Worm (Caenorhabditis elegans) whole organism, young adult: Measurements from ENCODE around the gene F12E12.6.

Source experiments
- B0261.1 ChIP-seq: sonication (generic microtip); optimal IDR thresholded peaks from 2 replicates; lab custom pipeline; 2016; ENCODE audit warnings: mild to moderate bottlenecking, missing genetic modification characterization, moderate library complexity, missing compliant biosample characterization
- C17E4.6 ChIP-seq: fragments of 200-800 bp; sonication (Bioruptor generic); IDR thresholded peaks from 2 replicates; pipeline ENCODE4 v1.3.6; 2022; ENCODE audit warnings: missing genetic modification reagents, missing genetic modification characterization, missing compliant biosample characterization
- D2030.7 ChIP-seq: fragments of 200-800 bp; sonication (Bioruptor generic); IDR thresholded peaks from 2 replicates; pipeline ENCODE4 v1.3.6; 2022; ENCODE audit warnings: missing genetic modification reagents, missing genetic modification characterization, missing compliant biosample characterization
- F33H1.4 ChIP-seq: fragments of 200-800 bp; sonication (Bioruptor generic); IDR thresholded peaks from 2 replicates; pipeline ENCODE4 v1.3.6; 2022; ENCODE audit warnings: missing genetic modification reagents, missing genetic modification characterization, missing compliant biosample characterization
- F49E8.2 ChIP-seq: sonication (generic microtip); optimal IDR thresholded peaks from 3 replicates; lab custom pipeline; 2017; ENCODE audit warnings: missing genetic modification characterization, mild to moderate bottlenecking, missing compliant biosample characterization, antibody characterized with exemption, moderate library complexity; ENCODE audit not compliant: insufficient read depth
- K12H6.12 ChIP-seq: fragments of 200-800 bp; sonication (Bioruptor generic); optimal IDR thresholded peaks from 2 replicates; lab custom pipeline; 2018; ENCODE audit warnings: mild to moderate bottlenecking, missing genetic modification characterization, missing compliant biosample characterization
- T07F8.4 ChIP-seq: sonication (generic microtip); optimal IDR thresholded peaks from 2 replicates; lab custom pipeline; 2016; ENCODE audit warnings: mild to moderate bottlenecking, missing genetic modification characterization, moderate library complexity, missing compliant biosample characterization
- Y53F4B.3 ChIP-seq: fragments of 200-800 bp; sonication (Bioruptor generic); IDR thresholded peaks from 2 replicates; pipeline ENCODE4 v1.3.6; 2022; ENCODE audit warnings: missing genetic modification reagents, missing genetic modification characterization, missing compliant biosample characterization
- Y53G8AR.9 ChIP-seq: fragments of 200-800 bp; sonication (Bioruptor generic); conservative IDR thresholded peaks from 2 replicates; pipeline ENCODE4 v1.3.6; 2022; ENCODE audit warnings: missing genetic modification reagents, missing genetic modification characterization, missing compliant biosample characterization
- Y67H2A.10 ChIP-seq: fragments of 200-800 bp; sonication (Bioruptor generic); conservative IDR thresholded peaks from 2 replicates; pipeline ENCODE4 v1.3.6; 2022; ENCODE audit warnings: missing genetic modification reagents, missing genetic modification characterization, missing compliant biosample characterization
- ZK185.1 ChIP-seq: sonication (generic microtip); optimal IDR thresholded peaks from 2 replicates; lab custom pipeline; 2016; ENCODE audit warnings: mild to moderate bottlenecking, missing genetic modification characterization, missing compliant biosample characterization; ENCODE audit not compliant: poor library complexity, severe bottlenecking
- akir-1 ChIP-seq: fragments of 200-800 bp; sonication (Bioruptor generic); optimal IDR thresholded peaks from 2 replicates; lab custom pipeline; 2018; ENCODE audit warnings: mild to moderate bottlenecking, missing genetic modification characterization, moderate library complexity, missing compliant biosample characterization
- atf-7 ChIP-seq: sonication (generic microtip); optimal IDR thresholded peaks from 2 replicates; lab custom pipeline; 2017; ENCODE audit warnings: mild to moderate bottlenecking, missing genetic modification characterization, missing compliant biosample characterization
- attf-6 ChIP-seq: fragments of 200-800 bp; sonication (Bioruptor generic); IDR thresholded peaks from 2 replicates; pipeline ENCODE4 v1.3.6; 2022; ENCODE audit warnings: missing genetic modification reagents, missing genetic modification characterization, missing compliant biosample characterization
- ceh-40 ChIP-seq: fragments of 200-800 bp; sonication (Bioruptor generic); IDR thresholded peaks from 2 replicates; pipeline ENCODE4 v1.3.6; 2022; ENCODE audit warnings: missing genetic modification characterization, missing compliant biosample characterization
- ceh-58 ChIP-seq: fragments of 200-800 bp; sonication (Bioruptor generic); IDR thresholded peaks from 2 replicates; pipeline ENCODE4 v1.3.6; 2022; ENCODE audit warnings: missing genetic modification characterization, missing compliant biosample characterization
- die-1 ChIP-seq: sonication (generic microtip); optimal IDR thresholded peaks from 2 replicates; lab custom pipeline; 2016; ENCODE audit warnings: missing genotype, mild to moderate bottlenecking, missing genetic modification characterization, missing compliant biosample characterization
- dox-1 ChIP-seq: fragments of 200-800 bp; sonication (Bioruptor generic); IDR thresholded peaks from 2 replicates; pipeline ENCODE4 v1.3.6; 2022; ENCODE audit warnings: missing genetic modification reagents, missing genetic modification characterization, missing compliant biosample characterization
- egl-18 ChIP-seq: fragments of 200-800 bp; sonication (Bioruptor generic); IDR thresholded peaks from 2 replicates; pipeline ENCODE4 v1.3.6; 2022; ENCODE audit warnings: missing genetic modification reagents, missing genetic modification characterization, missing compliant biosample characterization
- egrh-3 ChIP-seq: fragments of 200-800 bp; sonication (Bioruptor generic); IDR thresholded peaks from 2 replicates; pipeline ENCODE4 v1.3.6; 2022; ENCODE audit warnings: missing genetic modification reagents, missing genetic modification characterization, missing compliant biosample characterization
- hlh-26 ChIP-seq: fragments of 200-800 bp; sonication (Bioruptor generic); conservative IDR thresholded peaks from 2 replicates; pipeline ENCODE4 v1.3.6; 2022; ENCODE audit warnings: missing genetic modification reagents, missing genetic modification characterization, missing compliant biosample characterization
- hmg-20 ChIP-seq: fragments of 200-800 bp; sonication (Bioruptor generic); IDR thresholded peaks from 2 replicates; pipeline ENCODE4 v1.3.6; 2022; ENCODE audit warnings: missing genetic modification reagents, missing genetic modification characterization, missing compliant biosample characterization
- let-526 ChIP-seq: fragments of 200-800 bp; sonication (Bioruptor generic); IDR thresholded peaks from 2 replicates; pipeline ENCODE4 v1.3.6; 2022; ENCODE audit warnings: missing genetic modification reagents, missing genetic modification characterization, missing compliant biosample characterization
- lsl-1 ChIP-seq: fragments of 200-800 bp; sonication (Bioruptor generic); optimal IDR thresholded peaks from 2 replicates; lab custom pipeline; 2018; ENCODE audit warnings: mild to moderate bottlenecking, missing genetic modification characterization, moderate library complexity, missing compliant biosample characterization
- lsy-27 ChIP-seq: sonication (generic microtip); optimal IDR thresholded peaks from 2 replicates; lab custom pipeline; 2017; ENCODE audit warnings: missing genetic modification characterization, mild to moderate bottlenecking, missing compliant biosample characterization, antibody characterized with exemption, missing genotype, borderline replicate concordance; ENCODE audit not compliant: insufficient read depth
- mcd-1 ChIP-seq: fragments of 200-800 bp; sonication (Bioruptor generic); IDR thresholded peaks from 2 replicates; pipeline ENCODE4 v1.3.6; 2022; ENCODE audit warnings: missing genetic modification reagents, missing genetic modification characterization, missing compliant biosample characterization
- nfya-2 ChIP-seq: fragments of 200-800 bp; sonication (Bioruptor generic); IDR thresholded peaks from 2 replicates; pipeline ENCODE4 v1.3.6; 2022; ENCODE audit warnings: missing genetic modification reagents, missing genetic modification characterization, missing compliant biosample characterization
- nhr-80 ChIP-seq: sonication (generic microtip); optimal IDR thresholded peaks from 2 replicates; lab custom pipeline; 2016; ENCODE audit warnings: missing genetic modification characterization, missing compliant biosample characterization
- pha-4 ChIP-seq: fragments of 150-350 bp; sonication (generic microtip); optimal IDR thresholded peaks from 2 replicates; lab custom pipeline; 2014; ENCODE audit warnings: missing biosample characterization, missing genetic modification reagents, missing genetic modification characterization
- repo-1 ChIP-seq: sonication (generic microtip); optimal IDR thresholded peaks from 2 replicates; lab custom pipeline; 2017; ENCODE audit warnings: mild to moderate bottlenecking, missing genetic modification characterization, missing compliant biosample characterization
- rpc-1 ChIP-seq, 2 experiments: fragments of 150-350 bp in 1 of 2; sonication (generic microtip) in 1 of 2; optimal IDR thresholded peaks; 2 replicates each; lab custom pipeline; 2014 to 2018; ENCODE audit warnings: missing biosample characterization in 1 of 2, missing genetic modification characterization in 1 of 2, missing genetic modification reagents in 1 of 2, missing genotype in 1 of 2
- snpc-3.4 ChIP-seq: sonication (generic microtip); optimal IDR thresholded peaks from 2 replicates; lab custom pipeline; 2017; ENCODE audit warnings: missing genetic modification characterization, mild to moderate bottlenecking, missing compliant biosample characterization, antibody characterized with exemption, moderate library complexity, missing genotype, missing genetic modification reagents
- snpc-4 ChIP-seq, 5 experiments: fragments of 150-350 bp in 1 of 5; sonication (generic microtip) in 4 of 5; optimal IDR thresholded peaks; 2 replicates each; lab custom pipeline; 2014 to 2018; ENCODE audit warnings: missing genetic modification characterization in 5 of 5, missing biosample characterization in 3 of 5, antibody characterized with exemption in 2 of 5, mild to moderate bottlenecking in 2 of 5, missing compliant biosample characterization in 2 of 5, missing genotype in 2 of 5, moderate library complexity in 2 of 5, missing genetic modification reagents in 1 of 5
- somi-1 ChIP-seq: fragments of 200-800 bp; sonication (Bioruptor generic); optimal IDR thresholded peaks from 2 replicates; lab custom pipeline; 2018; ENCODE audit warnings: mild to moderate bottlenecking, missing genetic modification characterization, missing compliant biosample characterization
- tbp1 ChIP-seq: fragments of 200-800 bp; sonication (Bioruptor generic); optimal IDR thresholded peaks from 2 replicates; lab custom pipeline; 2018; ENCODE audit warnings: mild to moderate bottlenecking, missing genetic modification characterization, missing compliant biosample characterization
- tbx-9 ChIP-seq: sonication (generic microtip); optimal IDR thresholded peaks from 2 replicates; lab custom pipeline; 2016; ENCODE audit warnings: borderline replicate concordance, missing genetic modification characterization, inconsistent platforms, missing compliant biosample characterization
- unc-130 ChIP-seq: sonication (generic microtip); optimal IDR thresholded peaks from 2 replicates; lab custom pipeline; 2016; ENCODE audit warnings: missing genetic modification reagents, missing genetic modification characterization, missing compliant biosample characterization
- xnd-1 ChIP-seq: sonication (generic microtip); optimal IDR thresholded peaks from 2 replicates; lab custom pipeline; 2016; ENCODE audit warnings: missing genotype, missing genetic modification reagents, missing genetic modification characterization, missing compliant biosample characterization
- ztf-28 ChIP-seq: fragments of 200-800 bp; sonication (Bioruptor generic); IDR thresholded peaks from 2 replicates; pipeline ENCODE4 v1.3.6; 2022; ENCODE audit warnings: missing genetic modification reagents, missing genetic modification characterization, missing compliant biosample characterization

F12E12.6 gene

DNA sequence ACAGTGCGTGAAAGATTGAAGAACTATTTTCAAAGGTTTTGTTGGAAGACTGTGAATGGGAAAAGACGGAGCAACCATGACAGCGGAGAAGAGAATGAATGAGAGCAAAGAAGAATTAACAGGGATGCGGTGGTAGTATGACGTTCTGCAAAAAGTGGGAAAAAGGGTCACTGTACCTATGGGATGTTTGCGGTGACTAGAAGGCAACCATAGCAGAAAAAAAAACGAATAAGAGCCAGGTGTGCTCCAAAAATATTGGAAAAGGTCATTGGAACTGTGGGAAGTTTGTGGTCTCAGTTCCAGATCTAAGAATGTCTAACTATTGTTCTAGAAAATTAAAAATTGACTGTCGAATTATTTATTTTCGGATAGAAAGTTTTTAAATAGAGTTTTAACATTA lies 12.0 kb upstream of the F12E12.6 start, which contains the start of gene fbxb-90 (continued):
- TF ChIP-seq die-1 (no peak), egl-18 (GFP tag; lab: Robert Waterston, UW) (no peak), mcd-1 (GFP tag; lab: Robert Waterston, UW) (no peak), Y67H2A.10 (GFP tag; lab: Robert Waterston, UW) (no peak)

DNA sequence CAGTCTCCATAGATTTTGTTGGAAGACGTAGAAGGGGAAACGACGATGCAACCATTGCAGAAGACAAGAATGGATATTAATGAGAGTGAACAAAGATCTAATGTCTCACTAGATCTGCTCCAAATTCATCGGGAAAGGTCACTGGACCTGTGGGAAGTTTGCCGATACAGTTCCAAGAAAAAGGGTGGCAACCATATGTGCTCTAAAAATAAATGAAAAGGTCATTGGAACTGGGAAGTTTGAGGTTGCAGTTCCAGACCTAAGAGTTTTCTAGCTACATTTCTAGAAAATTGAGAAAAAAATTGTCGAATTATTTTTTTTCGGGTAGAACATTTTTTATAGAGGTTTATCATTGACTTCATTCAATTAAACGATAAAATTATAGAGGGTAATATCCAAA lies 10.7 kb upstream of the F12E12.6 start, which contains the start of gene fbxb-92:
fbxb-92 (minus strand) TSS at position 101 of the 400 bp plus-strand sequence.
- no peak for TF ChIP-seq ceh-58
- TF ChIP-seq tbx-9 (tag; lab: Kevin White, UChicago): no peak
- TF ChIP-seq C17E4.6 (GFP tag; lab: Robert Waterston, UW): no peak
- no peak for TF ChIP-seq hmg-20 (GFP tag; lab: Robert Waterston, UW)
- TF ChIP-seq lsl-1: no peak

DNA sequence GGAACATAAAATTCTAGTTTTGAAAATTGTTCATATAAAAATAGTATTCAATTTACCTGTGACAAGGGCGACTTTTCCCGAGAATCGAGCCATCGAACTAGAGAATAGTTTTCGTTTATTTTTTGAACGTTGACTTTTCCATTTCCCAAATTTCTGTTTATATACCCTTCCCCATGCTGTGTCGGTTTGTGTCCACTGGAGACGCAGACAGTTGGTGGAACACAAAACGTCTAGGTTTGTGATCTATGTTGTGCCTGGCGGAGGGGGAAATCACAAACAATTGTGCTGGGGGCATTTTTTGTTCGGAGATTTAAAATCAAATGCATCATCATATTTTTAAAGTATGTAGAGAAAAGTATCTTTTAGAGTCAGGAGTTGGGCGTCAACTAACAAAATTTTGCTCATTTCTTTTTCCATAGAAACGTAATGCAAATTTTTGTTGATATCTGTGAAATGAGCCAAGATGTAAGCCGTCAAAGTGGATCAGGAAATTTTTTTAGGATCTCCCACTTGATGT lies 7.0 kb upstream of the F12E12.6 start, which contains the start of gene nta-1:
nta-1 (minus strand) TSS at position 131 of the 517 bp plus-strand sequence.
- TF ChIP-seq nhr-80 (tag; lab: Kevin White, UChicago) (peak; percentile 58), dox-1 (GFP tag; lab: Robert Waterston, UW) (0 out of 2 replicates have a peak, but pooled peaks have one; percentile 11), tbp1 (GFP tag; lab: Kevin White, UChicago) (peak; percentile 29), D2030.7 (GFP tag; lab: Robert Waterston, UW) (no peak), attf-6 (no peak), ceh-40 (no peak), F49E8.2 (tag; lab: Kevin White, UChicago) (no peak), pha-4 (tag; lab: Kevin White, UChicago) (no peak), ztf-28 (GFP tag; lab: Robert Waterston, UW) (no peak)

DNA sequence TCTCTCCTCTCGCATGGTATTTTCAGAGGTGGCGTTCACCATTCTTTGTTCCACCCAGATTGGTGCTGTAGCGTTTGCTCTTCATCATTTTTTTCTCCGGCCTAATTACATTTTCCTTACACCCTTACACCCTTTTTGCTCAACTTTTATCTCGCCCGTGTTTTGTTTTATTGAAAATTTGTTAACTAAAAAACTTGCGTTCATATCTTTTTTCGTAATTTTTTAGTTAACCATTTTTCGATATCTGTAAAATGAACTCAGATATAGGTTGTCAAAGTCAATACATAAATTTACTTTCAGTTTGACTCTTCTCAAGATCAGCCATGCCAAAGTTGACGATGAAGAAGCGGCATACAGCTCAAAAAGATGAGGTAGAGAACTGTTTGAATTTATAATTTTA lies 4.8 kb upstream of the F12E12.6 start, which contains the start of gene F12E12.1:
F12E12.1 (plus strand) TSS at position 301 of the 400 bp plus-strand sequence.
- no peak for TF ChIP-seq B0261.1 (tag; lab: Kevin White, UChicago)
- TF ChIP-seq F33H1.4 (GFP tag; lab: Robert Waterston, UW): no peak
- no peak for TF ChIP-seq nfya-2
- no peak for TF ChIP-seq atf-7 (tag; lab: Kevin White, UChicago)
- no peak for TF ChIP-seq D2030.7 (GFP tag; lab: Robert Waterston, UW)
- no peak for TF ChIP-seq egrh-3
- no peak for TF ChIP-seq Y53G8AR.9 (GFP tag; lab: Robert Waterston, UW)
- TF ChIP-seq ZK185.1: no peak
- TF ChIP-seq let-526 (GFP tag; lab: Robert Waterston, UW): no peak
- TF ChIP-seq unc-130 (GFP tag; lab: Kevin White, UChicago): no peak
- no peak for TF ChIP-seq C17E4.6 (GFP tag; lab: Robert Waterston, UW)
- no peak for TF ChIP-seq akir-1 (GFP tag; lab: Kevin White, UChicago)

DNA sequence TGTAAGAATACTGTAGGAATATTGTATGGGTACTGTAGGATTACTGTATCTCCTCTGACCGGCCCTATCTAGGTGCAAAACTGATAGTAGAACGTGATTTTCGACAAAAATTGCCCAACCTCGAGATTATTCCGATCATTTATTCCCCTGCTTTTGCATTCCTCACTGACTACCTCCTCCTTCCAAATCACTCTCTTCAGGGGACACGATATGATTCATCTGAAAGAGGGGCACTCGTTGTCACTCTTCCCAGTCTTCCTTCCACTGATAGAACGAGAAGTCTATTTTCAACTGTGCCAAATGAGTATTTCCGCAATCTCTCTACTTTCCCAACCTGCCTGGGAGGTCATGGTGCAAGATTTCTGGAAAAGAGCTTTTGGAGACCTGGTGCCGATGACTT lies 2.9 kb upstream of the F12E12.6 start, which contains the start of gene F12E12.2:
F12E12.2 (plus strand) TSS at position 301 of the 400 bp plus-strand sequence.
- TF ChIP-seq rpc-1 (optimal IDR thresholded peaks at IDR 0.05; lab: Kevin White, UChicago) (no peak), rpc-1 (tag; optimal IDR thresholded peaks at IDR 0.05; lab: Kevin White, UChicago) (no peak), Y53G8AR.9 (GFP tag; lab: Robert Waterston, UW) (no peak), lsy-27 (tag; lab: Kevin White, UChicago) (no peak), snpc-4 (GFP tag; optimal IDR thresholded peaks at IDR 0.05; lab: Kevin White, UChicago) (no peak), snpc-4 (tag; optimal IDR thresholded peaks at IDR 0.05; lab: Kevin White, UChicago) (no peak), T07F8.4 (tag; lab: Kevin White, UChicago) (no peak), xnd-1 (tag; lab: Kevin White, UChicago) (no peak), repo-1 (tag; lab: Kevin White, UChicago) (no peak), snpc-3.4 (tag; lab: Kevin White, UChicago) (no peak), atf-7 (tag; lab: Kevin White, UChicago) (no peak), K12H6.12 (no peak), Y53F4B.3 (no peak), somi-1 (no peak), hlh-26 (GFP tag; lab: Robert Waterston, UW) (no peak)
